Fruit fly (Drosophila melanogaster): ENCODE data around the gene CG5273.

The CG5273 gene

dm6 chrX:758892-759621 lies at the start of gene CG5273:
TSS of gene CG5273 (plus strand) at chrX:759594.
- peak; percentile 12 for TF ChIP-seq noc (tag; optimal IDR thresholded peaks at IDR 0.05)

dm6 chrX:710914-711313 lies 48.5 kb upstream of the CG5273 start:
- TF ChIP-seq noc (tag; optimal IDR thresholded peaks at IDR 0.05) = no peak

dm6 chrX:711852-712251 lies 47.5 kb upstream of the CG5273 start:
- TF ChIP-seq noc (tag; optimal IDR thresholded peaks at IDR 0.05) = no peak

dm6 chrX:713249-713898 lies 46.0 kb upstream of the CG5273 start:
- TF ChIP-seq noc (tag; optimal IDR thresholded peaks at IDR 0.05) = no peak

dm6 chrX:715383-715782 lies 44.0 kb upstream of the CG5273 start:
- TF ChIP-seq noc (tag; optimal IDR thresholded peaks at IDR 0.05) = no peak

dm6 chrX:717893-718292 lies 41.5 kb upstream of the CG5273 start:
- TF ChIP-seq noc (tag; optimal IDR thresholded peaks at IDR 0.05) = no peak

dm6 chrX:718945-719344 lies 40.4 kb upstream of the CG5273 start:
- TF ChIP-seq noc (tag; optimal IDR thresholded peaks at IDR 0.05) = no peak

dm6 chrX:724496-724895 lies 34.9 kb upstream of the CG5273 start:
- no peak for TF ChIP-seq noc (tag; optimal IDR thresholded peaks at IDR 0.05)

- no peak for TF ChIP-seq noc (tag; optimal IDR thresholded peaks at IDR 0.05)
Observed at dm6 chrX:739621-740216, 19.7 kb upstream of the CG5273 start.

dm6 chrX:750047-750446 lies 9.3 kb upstream of the CG5273 start, which contains the start of gene CG5254:
TSS of gene CG5254 (plus strand) at chrX:750347.
- no peak for TF ChIP-seq noc (tag; optimal IDR thresholded peaks at IDR 0.05)

dm6 chrX:751201-751600 lies 8.2 kb upstream of the CG5273 start, which contains the start of gene CG13362:
TSS of gene CG13362 (minus strand) at chrX:751301.
- TF ChIP-seq noc (tag; optimal IDR thresholded peaks at IDR 0.05) = no peak

dm6 chrX:753553-753952 lies 5.8 kb upstream of the CG5273 start, which contains the start of gene CG13361:
TSS of gene CG13361 (minus strand) at chrX:753653.
- no peak for TF ChIP-seq noc (tag; optimal IDR thresholded peaks at IDR 0.05)

dm6 chrX:755642-756332 lies 3.6 kb upstream of the CG5273 start:
- TF ChIP-seq noc (tag; optimal IDR thresholded peaks at IDR 0.05) = peak; percentile 89

dm6 chrX:756856-757255 lies 2.5 kb upstream of the CG5273 start:
- TF ChIP-seq noc (tag; optimal IDR thresholded peaks at IDR 0.05) = no peak

dm6 chrX:762047-762446 lies 2.7 kb downstream of the CG5273 start:
- TF ChIP-seq noc (tag; optimal IDR thresholded peaks at IDR 0.05) = no peak

- peak; percentile 68 for TF ChIP-seq noc (tag; optimal IDR thresholded peaks at IDR 0.05)
Observed at dm6 chrX:765039-765508, 5.7 kb downstream of the CG5273 start, which contains the start of gene RpL22. TSS of gene RpL22 (minus strand) at chrX:765130.

Data from whole organism, larva.